Worm (Caenorhabditis elegans) whole organism, young adult: ENCODE measurements around the gene clec-143.

ENCODE experiments used
- K12H6.12 ChIP-seq: fragments of 200-800 bp; sonication (Bioruptor generic); optimal IDR thresholded peaks from 2 replicates; lab custom pipeline; 2018; ENCODE audit warnings: mild to moderate bottlenecking, missing genetic modification characterization, missing compliant biosample characterization
- T07F8.4 ChIP-seq: sonication (generic microtip); optimal IDR thresholded peaks from 2 replicates; lab custom pipeline; 2016; ENCODE audit warnings: mild to moderate bottlenecking, missing genetic modification characterization, moderate library complexity, missing compliant biosample characterization
- rpc-1 ChIP-seq, 2 experiments: fragments of 150-350 bp in 1 of 2; sonication (generic microtip) in 1 of 2; optimal IDR thresholded peaks; 2 replicates each; lab custom pipeline; 2014 to 2018; ENCODE audit warnings: missing biosample characterization in 1 of 2, missing genetic modification characterization in 1 of 2, missing genetic modification reagents in 1 of 2, missing genotype in 1 of 2
- unc-130 ChIP-seq: sonication (generic microtip); optimal IDR thresholded peaks from 2 replicates; lab custom pipeline; 2016; ENCODE audit warnings: missing genetic modification reagents, missing genetic modification characterization, missing compliant biosample characterization

DNA sequence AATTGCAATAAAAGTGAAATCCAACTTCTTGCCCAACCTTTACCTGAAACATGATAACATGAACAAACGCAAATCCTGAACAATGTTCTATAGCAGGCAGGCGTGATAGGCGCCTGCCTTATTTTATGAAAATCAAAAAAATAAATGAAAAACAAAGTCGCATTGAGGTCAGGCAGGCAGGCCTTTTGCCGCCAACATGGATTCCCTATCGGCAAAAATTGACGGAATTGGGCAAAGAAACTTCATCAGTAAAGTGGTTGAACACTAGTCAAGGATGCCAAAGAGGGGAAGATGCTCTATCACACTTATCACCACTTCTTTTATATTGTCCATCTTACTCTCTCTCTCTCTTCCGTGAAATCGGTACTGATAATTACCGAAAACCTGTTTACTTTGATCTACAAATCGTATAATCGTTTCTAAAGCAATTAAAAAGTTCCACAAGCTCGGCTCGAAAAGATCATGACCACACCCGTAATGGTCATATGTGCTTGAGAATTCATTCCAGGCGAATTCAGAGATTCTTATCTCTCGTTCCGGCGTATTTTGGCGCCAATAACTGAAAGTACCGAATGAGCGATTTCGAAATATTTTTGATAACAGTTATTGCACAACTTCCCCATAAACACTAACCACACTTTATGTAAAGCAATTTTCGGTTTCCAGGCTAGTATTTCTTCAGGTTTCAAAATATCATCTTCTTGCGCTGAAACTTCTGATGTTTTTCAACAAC, 11.9 kb upstream of the clec-143 start, which contains the start of the genes clec-60 and ZK666.11:
- TF ChIP-seq unc-130 (GFP tag; lab: Kevin White, UChicago) (no peak), K12H6.12 (tag; lab: Kevin White, UChicago) (no peak), rpc-1 (optimal IDR thresholded peaks at IDR 0.05; lab: Kevin White, UChicago) (no peak), rpc-1 (tag; optimal IDR thresholded peaks at IDR 0.05; lab: Kevin White, UChicago) (no peak), T07F8.4 (tag; lab: Kevin White, UChicago) (no peak)
